Worm (Caenorhabditis elegans) whole organism, young adult: ENCODE data around the gene irld-23.
"Not testable (repeated sequence)": the region's sequence is repeated elsewhere in the genome, so short reads cannot be mapped to it uniquely, and the experiment has no call there.

ENCODE experiments used
- B0261.1 ChIP-seq: sonication (generic microtip); optimal IDR thresholded peaks from 2 replicates; lab custom pipeline; 2016; ENCODE audit warnings: mild to moderate bottlenecking, missing genetic modification characterization, moderate library complexity, missing compliant biosample characterization
- B0336.3 ChIP-seq: fragments of 200-800 bp; sonication (Bioruptor generic); IDR thresholded peaks from 2 replicates; pipeline ENCODE4 v1.3.6; 2022; ENCODE audit warnings: missing genetic modification characterization, missing compliant biosample characterization
- C17E4.6 ChIP-seq: fragments of 200-800 bp; sonication (Bioruptor generic); IDR thresholded peaks from 2 replicates; pipeline ENCODE4 v1.3.6; 2022; ENCODE audit warnings: missing genetic modification reagents, missing genetic modification characterization, missing compliant biosample characterization
- F57C9.4 ChIP-seq: sonication (generic microtip); optimal IDR thresholded peaks from 2 replicates; lab custom pipeline; 2017; ENCODE audit warnings: mild to moderate bottlenecking, missing genetic modification characterization, missing compliant biosample characterization
- Y79H2A.3 ChIP-seq: fragments of 200-800 bp; sonication (Bioruptor generic); conservative IDR thresholded peaks from 2 replicates; pipeline ENCODE4 v1.3.6; 2022; ENCODE audit warnings: missing genetic modification reagents, missing genetic modification characterization, missing compliant biosample characterization
- aptf-2 ChIP-seq: fragments of 200-800 bp; sonication (Bioruptor generic); conservative IDR thresholded peaks from 2 replicates; pipeline ENCODE4 v1.3.6; 2022; ENCODE audit warnings: missing genetic modification reagents, missing genetic modification characterization, missing compliant biosample characterization
- atf-7 ChIP-seq: sonication (generic microtip); optimal IDR thresholded peaks from 2 replicates; lab custom pipeline; 2017; ENCODE audit warnings: mild to moderate bottlenecking, missing genetic modification characterization, missing compliant biosample characterization
- attf-6 ChIP-seq: fragments of 200-800 bp; sonication (Bioruptor generic); IDR thresholded peaks from 2 replicates; pipeline ENCODE4 v1.3.6; 2022; ENCODE audit warnings: missing genetic modification reagents, missing genetic modification characterization, missing compliant biosample characterization
- bed-2 ChIP-seq: fragments of 200-800 bp; sonication (Bioruptor generic); IDR thresholded peaks from 2 replicates; pipeline ENCODE4 v1.3.6; 2022; ENCODE audit warnings: missing genetic modification reagents, missing genetic modification characterization, missing compliant biosample characterization
- cebp-2 ChIP-seq: fragments of 200-800 bp; sonication (Bioruptor generic); IDR thresholded peaks from 2 replicates; pipeline ENCODE4 v1.3.6; 2022; ENCODE audit warnings: missing genetic modification characterization, missing compliant biosample characterization
- ceh-27 ChIP-seq: fragments of 200-800 bp; sonication (Bioruptor generic); optimal IDR thresholded peaks from 2 replicates; lab custom pipeline; 2018; ENCODE audit warnings: mild to moderate bottlenecking, missing genetic modification characterization, moderate library complexity, missing compliant biosample characterization
- ceh-91 ChIP-seq: fragments of 200-800 bp; sonication (Bioruptor generic); IDR thresholded peaks from 2 replicates; pipeline ENCODE4 v1.3.6; 2022; ENCODE audit warnings: missing genetic modification reagents, missing genetic modification characterization, missing compliant biosample characterization
- die-1 ChIP-seq: sonication (generic microtip); optimal IDR thresholded peaks from 2 replicates; lab custom pipeline; 2016; ENCODE audit warnings: missing genotype, mild to moderate bottlenecking, missing genetic modification characterization, missing compliant biosample characterization
- egl-44 ChIP-seq: fragments of 200-800 bp; sonication (Bioruptor generic); IDR thresholded peaks from 2 replicates; pipeline ENCODE4 v1.3.6; 2022; ENCODE audit warnings: missing genetic modification reagents, missing genetic modification characterization, missing compliant biosample characterization
- egrh-3 ChIP-seq: fragments of 200-800 bp; sonication (Bioruptor generic); IDR thresholded peaks from 2 replicates; pipeline ENCODE4 v1.3.6; 2022; ENCODE audit warnings: missing genetic modification reagents, missing genetic modification characterization, missing compliant biosample characterization
- ekl-4 ChIP-seq: fragments of 200-800 bp; sonication (Bioruptor generic); IDR thresholded peaks from 2 replicates; pipeline ENCODE4 v1.3.6; 2022; ENCODE audit warnings: missing genetic modification reagents, missing genetic modification characterization, missing compliant biosample characterization
- ets-4 ChIP-seq: fragments of 200-800 bp; sonication (Bioruptor generic); optimal IDR thresholded peaks from 2 replicates; lab custom pipeline; 2018; ENCODE audit warnings: mild to moderate bottlenecking, missing genetic modification characterization, missing compliant biosample characterization
- gei-17 ChIP-seq: fragments of 200-800 bp; sonication (Bioruptor generic); optimal IDR thresholded peaks from 2 replicates; lab custom pipeline; 2018; ENCODE audit warnings: mild to moderate bottlenecking, missing genetic modification characterization, missing compliant biosample characterization
- let-526 ChIP-seq: fragments of 200-800 bp; sonication (Bioruptor generic); IDR thresholded peaks from 2 replicates; pipeline ENCODE4 v1.3.6; 2022; ENCODE audit warnings: missing genetic modification reagents, missing genetic modification characterization, missing compliant biosample characterization
- let-607 ChIP-seq, 2 experiments: fragments of 200-800 bp in 1 of 2; sonication (Bioruptor generic) in 1 of 2; sonication (generic microtip) in 1 of 2; optimal IDR thresholded peaks; 2 replicates each; lab custom pipeline; 2016 to 2018; ENCODE audit warnings: mild to moderate bottlenecking in 2 of 2, missing compliant biosample characterization in 2 of 2, missing genetic modification characterization in 2 of 2, moderate library complexity in 2 of 2, missing genotype in 1 of 2
- lsy-27 ChIP-seq: sonication (generic microtip); optimal IDR thresholded peaks from 2 replicates; lab custom pipeline; 2017; ENCODE audit warnings: missing genetic modification characterization, mild to moderate bottlenecking, missing compliant biosample characterization, antibody characterized with exemption, missing genotype, borderline replicate concordance; ENCODE audit not compliant: insufficient read depth
- madf-6 ChIP-seq: fragments of 200-800 bp; sonication (Bioruptor generic); IDR thresholded peaks from 2 replicates; pipeline ENCODE4 v1.3.6; 2022; ENCODE audit warnings: missing genetic modification reagents, missing genetic modification characterization, missing compliant biosample characterization
- nfya-1 ChIP-seq: sonication (generic microtip); optimal IDR thresholded peaks from 2 replicates; lab custom pipeline; 2017; ENCODE audit warnings: antibody characterized with exemption, missing compliant biosample characterization, missing genetic modification characterization, borderline replicate concordance; ENCODE audit not compliant: insufficient read depth
- nhr-80 ChIP-seq: sonication (generic microtip); optimal IDR thresholded peaks from 2 replicates; lab custom pipeline; 2016; ENCODE audit warnings: missing genetic modification characterization, missing compliant biosample characterization
- nhr-90 ChIP-seq: sonication (generic microtip); optimal IDR thresholded peaks from 2 replicates; lab custom pipeline; 2016; ENCODE audit warnings: missing genotype, mild to moderate bottlenecking, missing genetic modification characterization, missing compliant biosample characterization
- rcor-1 ChIP-seq: fragments of 200-800 bp; sonication (Bioruptor generic); IDR thresholded peaks from 2 replicates; pipeline ENCODE4 v1.3.6; 2022; ENCODE audit warnings: missing genetic modification reagents, missing genetic modification characterization, missing compliant biosample characterization
- sdz-38 ChIP-seq: sonication (generic microtip); optimal IDR thresholded peaks from 2 replicates; lab custom pipeline; 2016; ENCODE audit warnings: missing genotype, missing genetic modification characterization, missing compliant biosample characterization
- snpc-1.1 ChIP-seq: sonication (generic microtip); optimal IDR thresholded peaks from 2 replicates; lab custom pipeline; 2017; ENCODE audit warnings: missing genetic modification characterization, mild to moderate bottlenecking, missing compliant biosample characterization, antibody characterized with exemption, moderate library complexity, missing genotype, missing genetic modification reagents; ENCODE audit not compliant: insufficient read depth
- snpc-1.3 ChIP-seq: sonication (generic microtip); optimal IDR thresholded peaks from 2 replicates; lab custom pipeline; 2017; ENCODE audit warnings: missing genetic modification characterization, mild to moderate bottlenecking, missing compliant biosample characterization, antibody characterized with exemption, moderate library complexity, missing genotype, missing genetic modification reagents; ENCODE audit not compliant: insufficient read depth
- somi-1 ChIP-seq: fragments of 200-800 bp; sonication (Bioruptor generic); optimal IDR thresholded peaks from 2 replicates; lab custom pipeline; 2018; ENCODE audit warnings: mild to moderate bottlenecking, missing genetic modification characterization, missing compliant biosample characterization
- tlf-1 ChIP-seq: fragments of 200-800 bp; sonication (Bioruptor generic); optimal IDR thresholded peaks from 2 replicates; lab custom pipeline; 2018; ENCODE audit warnings: mild to moderate bottlenecking, missing genetic modification characterization, missing compliant biosample characterization
- ztf-25 ChIP-seq: fragments of 200-800 bp; sonication (Bioruptor generic); IDR thresholded peaks from 2 replicates; pipeline ENCODE4 v1.3.6; 2022; ENCODE audit warnings: missing genetic modification reagents, missing genetic modification characterization, missing compliant biosample characterization

The irld-23 gene

ce11 chrX:17080635-17081376 lies at the start of gene irld-23, which contains the start of gene C08A9.10:
Gene irld-23, minus strand, starts transcription at chrX:17080685.
Gene C08A9.10, plus strand, starts transcription at chrX:17081179.
- TF ChIP-seq lsy-27 (tag; lab: Kevin White, UChicago) (no peak), sdz-38 (no peak), snpc-1.3 (tag; lab: Kevin White, UChicago) (no peak), nfya-1 (tag; lab: Kevin White, UChicago) (no peak), nhr-90 (no peak), snpc-1.1 (tag; lab: Kevin White, UChicago) (no peak), bed-2 (GFP tag; lab: Robert Waterston, UW) (no peak), tlf-1 (no peak), die-1 (tag; lab: Kevin White, UChicago) (no peak), egl-44 (GFP tag; lab: Robert Waterston, UW) (no peak), let-607 (tag; optimal IDR thresholded peaks at IDR 0.05; lab: Kevin White, UChicago) (no peak), madf-6 (no peak), let-526 (GFP tag; lab: Robert Waterston, UW) (no peak), B0336.3 (GFP tag; lab: Robert Waterston, UW) (no peak), ceh-91 (GFP tag; lab: Robert Waterston, UW) (no peak)

- TF ChIP-seq ceh-27 (GFP tag; lab: Kevin White, UChicago); nfya-1 (tag; lab: Kevin White, UChicago); somi-1 (GFP tag; lab: Kevin White, UChicago): not testable (repeated sequence)
- TF ChIP-seq, all 124 proteins: peak for 0; not testable (repeated sequence) for 124
These were observed 36.9 kb upstream of the irld-23 start, which contains the start of gene K09E3.2 for ce11 chrX:17117359-17117758. Gene K09E3.2, plus strand, starts transcription at chrX:17117659.

ce11 chrX:17115089-17115488 lies 34.6 kb upstream of the irld-23 start, which contains the start of gene lido-6:
Gene lido-6, minus strand, starts transcription at chrX:17115189.
- no peak for TF ChIP-seq gei-17 (GFP tag; lab: Kevin White, UChicago)
- TF ChIP-seq B0261.1 (tag; lab: Kevin White, UChicago) = no peak
- TF ChIP-seq egrh-3 (GFP tag; lab: Robert Waterston, UW) = no peak
- TF ChIP-seq ztf-25 = no peak
- no peak for TF ChIP-seq cebp-2
- TF ChIP-seq ets-4 (GFP tag; lab: Kevin White, UChicago) = no peak
- no peak for TF ChIP-seq attf-6 (GFP tag; lab: Robert Waterston, UW)
- TF ChIP-seq ekl-4 (GFP tag; lab: Robert Waterston, UW) = no peak
- no peak for TF ChIP-seq nhr-80 (tag; lab: Kevin White, UChicago)
- no peak for TF ChIP-seq B0336.3 (GFP tag; lab: Robert Waterston, UW)
- TF ChIP-seq Y79H2A.3 = no peak
- TF ChIP-seq aptf-2 (GFP tag; lab: Robert Waterston, UW) = no peak
- TF ChIP-seq rcor-1 = no peak
- TF ChIP-seq C17E4.6 (GFP tag; lab: Robert Waterston, UW) = no peak
- no peak for TF ChIP-seq F57C9.4 (tag; lab: Kevin White, UChicago)
- no peak for TF ChIP-seq atf-7 (tag; lab: Kevin White, UChicago)
- TF ChIP-seq nfya-1 (tag; lab: Kevin White, UChicago) = no peak
